Fruit fly (Drosophila melanogaster) whole organism, prepupa: Measurements from ENCODE around the gene hth.

Experiments used
- Blimp-1 ChIP-seq: fragments of 200-800 bp; sonication (Bioruptor generic); optimal IDR thresholded peaks from 3 replicates; lab custom pipeline; 2017; ENCODE audit warnings: missing biosample characterization, missing genetic modification characterization, mild to moderate bottlenecking, moderate library complexity, missing genetic modification reagents
- CG10631 ChIP-seq: fragments of 200-800 bp; sonication (Bioruptor generic); optimal IDR thresholded peaks from 2 replicates; lab custom pipeline; 2016; ENCODE audit warnings: missing biosample characterization, missing genetic modification characterization
- CG11294 ChIP-seq: fragments of 200-800 bp; sonication (Bioruptor generic); IDR thresholded peaks from 2 replicates; pipeline ENCODE4 v1.3.6; 2022; ENCODE audit warnings: missing biosample characterization, missing genetic modification characterization
- CG15336 ChIP-seq: fragments of 200-800 bp; sonication (Bioruptor generic); IDR thresholded peaks from 2 replicates; pipeline ENCODE4 v1.3.6; 2022; ENCODE audit warnings: missing biosample characterization, missing genetic modification characterization
- CG16779 ChIP-seq: fragments of 200-800 bp; sonication (Bioruptor generic); optimal IDR thresholded peaks from 3 replicates; lab custom pipeline; 2017; ENCODE audit warnings: missing biosample characterization, mild to moderate bottlenecking, missing genetic modification characterization
- CG3032 ChIP-seq: fragments of 200-800 bp; optimal IDR thresholded peaks from 2 replicates; lab custom pipeline; 2019; ENCODE audit warnings: missing biosample characterization, mild to moderate bottlenecking, missing genetic modification characterization, moderate library complexity
- CG31627 ChIP-seq: fragments of 200-800 bp; sonication (Bioruptor generic); optimal IDR thresholded peaks from 3 replicates; lab custom pipeline; 2016; ENCODE audit warnings: missing biosample characterization, missing genetic modification characterization
- CG32006 ChIP-seq: fragments of 200-800 bp; sonication (Bioruptor generic); optimal IDR thresholded peaks from 3 replicates; lab custom pipeline; 2017; ENCODE audit warnings: missing biosample characterization, mild to moderate bottlenecking, missing genetic modification characterization
- CG3919 ChIP-seq: fragments of 200-800 bp; sonication (Bioruptor generic); optimal IDR thresholded peaks from 3 replicates; lab custom pipeline; 2016; ENCODE audit warnings: missing biosample characterization, missing genetic modification characterization
- CG4318 ChIP-seq: fragments of 200-800 bp; sonication (Bioruptor generic); optimal IDR thresholded peaks from 3 replicates; lab custom pipeline; 2017; ENCODE audit warnings: missing biosample characterization, mild to moderate bottlenecking, missing genetic modification characterization
- CG6163 ChIP-seq: fragments of 200-800 bp; sonication (Bioruptor generic); IDR thresholded peaks from 3 replicates; pipeline ENCODE4 v1.3.6; 2022; ENCODE audit warnings: missing biosample characterization, missing genetic modification characterization
- CG6276 ChIP-seq: fragments of 200-800 bp; sonication (Bioruptor generic); optimal IDR thresholded peaks from 2 replicates; lab custom pipeline; 2017; ENCODE audit warnings: missing biosample characterization, mild to moderate bottlenecking, missing genetic modification characterization
- CG6808 ChIP-seq: fragments of 200-800 bp; sonication (Bioruptor generic); optimal IDR thresholded peaks from 3 replicates; lab custom pipeline; 2017; ENCODE audit warnings: missing biosample characterization, missing genetic modification characterization, mild to moderate bottlenecking, moderate library complexity, missing genetic modification reagents
- CG6854 ChIP-seq: fragments of 200-800 bp; sonication (Bioruptor generic); optimal IDR thresholded peaks from 2 replicates; lab custom pipeline; 2017; ENCODE audit warnings: missing biosample characterization, mild to moderate bottlenecking, missing genetic modification characterization
- CG8119 ChIP-seq: fragments of 200-800 bp; sonication (Bioruptor generic); IDR thresholded peaks from 3 replicates; pipeline ENCODE4 v1.3.6; 2022; ENCODE audit warnings: missing biosample characterization, missing genetic modification characterization
- CG8319 ChIP-seq: fragments of 200-800 bp; sonication (Bioruptor generic); optimal IDR thresholded peaks from 3 replicates; lab custom pipeline; 2016; ENCODE audit warnings: missing biosample characterization, missing genetic modification characterization
- CG8632 ChIP-seq: fragments of 200-800 bp; sonication (Bioruptor generic); optimal IDR thresholded peaks from 3 replicates; lab custom pipeline; 2016; ENCODE audit warnings: missing biosample characterization, missing genetic modification characterization
- CG9139 ChIP-seq: fragments of 200-800 bp; sonication (Bioruptor generic); optimal IDR thresholded peaks from 3 replicates; lab custom pipeline; 2017; ENCODE audit warnings: missing biosample characterization, mild to moderate bottlenecking, missing genetic modification characterization
- Eip75B ChIP-seq: fragments of 200-800 bp; sonication (Bioruptor generic); optimal IDR thresholded peaks from 3 replicates; lab custom pipeline; 2016; ENCODE audit warnings: missing biosample characterization, missing genetic modification characterization
- Eip93F ChIP-seq: fragments of 200-800 bp; sonication (Bioruptor generic); optimal IDR thresholded peaks from 2 replicates; lab custom pipeline; 2016; ENCODE audit warnings: missing biosample characterization, mild to moderate bottlenecking, missing genetic modification characterization
- Ets21C ChIP-seq: fragments of 200-800 bp; sonication (Bioruptor generic); optimal IDR thresholded peaks from 3 replicates; lab custom pipeline; 2016; ENCODE audit warnings: missing biosample characterization, missing genetic modification characterization
- Ets96B ChIP-seq: fragments of 200-800 bp; optimal IDR thresholded peaks from 2 replicates; lab custom pipeline; 2019; ENCODE audit warnings: missing biosample characterization, mild to moderate bottlenecking, missing genetic modification characterization, moderate library complexity
- Gug ChIP-seq: fragments of 200-800 bp; sonication (Bioruptor generic); IDR thresholded peaks from 2 replicates; pipeline ENCODE4 v1.3.6; 2022; ENCODE audit warnings: missing biosample characterization, missing genetic modification characterization
- Hr38 ChIP-seq: sonication (Bioruptor generic); optimal IDR thresholded peaks from 2 replicates; lab custom pipeline; 2016; ENCODE audit warnings: missing biosample characterization, missing genetic modification characterization
- Hr4 ChIP-seq: fragments of 200-800 bp; sonication (Bioruptor generic); optimal IDR thresholded peaks from 3 replicates; lab custom pipeline; 2016; ENCODE audit warnings: missing biosample characterization, missing genetic modification characterization
- Lpt ChIP-seq: fragments of 200-800 bp; sonication (Bioruptor generic); optimal IDR thresholded peaks from 3 replicates; lab custom pipeline; 2016; ENCODE audit warnings: missing biosample characterization, missing genetic modification characterization
- Met ChIP-seq: fragments of 200-800 bp; sonication (Bioruptor generic); optimal IDR thresholded peaks from 3 replicates; lab custom pipeline; 2016; ENCODE audit warnings: missing biosample characterization, missing genetic modification characterization
- OdsH ChIP-seq: fragments of 200-800 bp; sonication (Bioruptor generic); optimal IDR thresholded peaks from 3 replicates; lab custom pipeline; 2016; ENCODE audit warnings: missing biosample characterization, missing genetic modification characterization
- Sox102F ChIP-seq: fragments of 200-800 bp; sonication (Bioruptor generic); optimal IDR thresholded peaks from 2 replicates; lab custom pipeline; 2016; ENCODE audit warnings: missing biosample characterization, mild to moderate bottlenecking, missing genetic modification characterization
- Sox15 ChIP-seq: fragments of 200-800 bp; sonication (Bioruptor generic); optimal IDR thresholded peaks from 3 replicates; lab custom pipeline; 2016; ENCODE audit warnings: missing biosample characterization, missing genetic modification characterization
- achi ChIP-seq: fragments of 200-800 bp; sonication (Bioruptor generic); optimal IDR thresholded peaks from 3 replicates; lab custom pipeline; 2016; ENCODE audit warnings: missing biosample characterization, missing genetic modification characterization
- acj6 ChIP-seq: fragments of 200-800 bp; sonication (Bioruptor generic); optimal IDR thresholded peaks from 3 replicates; lab custom pipeline; 2016; ENCODE audit warnings: missing biosample characterization, missing genetic modification characterization
- cyc ChIP-seq: fragments of 200-800 bp; sonication (Bioruptor generic); optimal IDR thresholded peaks from 3 replicates; lab custom pipeline; 2016; ENCODE audit warnings: missing biosample characterization, missing genetic modification characterization
- dsx ChIP-seq: fragments of 200-800 bp; optimal IDR thresholded peaks from 3 replicates; lab custom pipeline; 2019; ENCODE audit warnings: missing biosample characterization, mild to moderate bottlenecking, missing genetic modification characterization, moderate library complexity; ENCODE audit not compliant: poor library complexity, severe bottlenecking
- eg ChIP-seq: fragments of 200-800 bp; sonication (Bioruptor generic); IDR thresholded peaks from 3 replicates; pipeline ENCODE4 v1.3.6; 2022; ENCODE audit warnings: missing biosample characterization, missing genetic modification characterization
- esn ChIP-seq: fragments of 200-800 bp; sonication (Bioruptor generic); optimal IDR thresholded peaks from 2 replicates; lab custom pipeline; 2016; ENCODE audit warnings: missing biosample characterization, mild to moderate bottlenecking, missing genetic modification characterization, moderate library complexity
- fd59A ChIP-seq: fragments of 200-800 bp; sonication (Bioruptor generic); optimal IDR thresholded peaks from 2 replicates; lab custom pipeline; 2017; ENCODE audit warnings: missing biosample characterization, mild to moderate bottlenecking, missing genetic modification characterization, missing genetic modification reagents
- fd85E ChIP-seq: fragments of 200-800 bp; sonication (Bioruptor generic); optimal IDR thresholded peaks from 3 replicates; lab custom pipeline; 2016; ENCODE audit warnings: missing biosample characterization, missing genetic modification characterization
- lz ChIP-seq: fragments of 200-800 bp; sonication (Bioruptor generic); optimal IDR thresholded peaks from 3 replicates; lab custom pipeline; 2016; ENCODE audit warnings: missing biosample characterization, missing genetic modification characterization
- net ChIP-seq: fragments of 200-800 bp; sonication (Bioruptor generic); optimal IDR thresholded peaks from 3 replicates; lab custom pipeline; 2016; ENCODE audit warnings: missing biosample characterization, missing genetic modification characterization
- pdm3 ChIP-seq: fragments of 200-800 bp; sonication (Bioruptor generic); optimal IDR thresholded peaks from 3 replicates; lab custom pipeline; 2016; ENCODE audit warnings: missing biosample characterization, missing genetic modification characterization
- salr ChIP-seq, 2 experiments: fragments of 200-800 bp; sonication (Bioruptor generic); optimal IDR thresholded peaks; 3 replicates each; lab custom pipeline; 2016 to 2018; ENCODE audit warnings: missing biosample characterization in 2 of 2, missing genetic modification characterization in 2 of 2, mild to moderate bottlenecking in 1 of 2
- spab ChIP-seq: fragments of 200-800 bp; sonication (Bioruptor generic); optimal IDR thresholded peaks from 2 replicates; lab custom pipeline; 2017; ENCODE audit warnings: missing biosample characterization, mild to moderate bottlenecking, missing genetic modification characterization, missing genetic modification reagents
- ss ChIP-seq, 2 experiments: fragments of 200-800 bp; sonication (Bioruptor generic); optimal IDR thresholded peaks; 2 replicates in 1 of 2; 3 replicates in 1 of 2; lab custom pipeline; 2017 to 2018; ENCODE audit warnings: mild to moderate bottlenecking in 2 of 2, missing biosample characterization in 2 of 2, missing genetic modification characterization in 2 of 2, moderate library complexity in 1 of 2
- svp ChIP-seq: fragments of 200-800 bp; sonication (Bioruptor generic); peaks from one replicate; lab custom pipeline; 2016; ENCODE audit warnings: missing biosample characterization, missing genetic modification characterization
- topi ChIP-seq: fragments of 200-800 bp; sonication (Bioruptor generic); optimal IDR thresholded peaks from 3 replicates; lab custom pipeline; 2016; ENCODE audit warnings: missing biosample characterization, missing genetic modification characterization
- vri ChIP-seq: fragments of 200-800 bp; sonication (Bioruptor generic); optimal IDR thresholded peaks from 3 replicates; lab custom pipeline; 2016; ENCODE audit warnings: missing biosample characterization, mild to moderate bottlenecking, missing genetic modification characterization

hth gene

dm6 chr3R:10533146-10533545, 106.2 kb downstream of the hth start (continued):
- peak; percentile 45 for TF ChIP-seq CG32006 (GFP tag; lab: Kevin White, UChicago)
- TF ChIP-seq eg (GFP tag; lab: Robert Waterston, UW): peak; percentile 41; the same call in 1 of the 3 replicates
- peak; percentile 60 for TF ChIP-seq achi
- TF ChIP-seq topi (GFP tag; lab: Kevin White, UChicago): peak; percentile 47
- TF ChIP-seq lz: peak; percentile 10
- peak; percentile 18 for TF ChIP-seq Hr4 (GFP tag; lab: Kevin White, UChicago)
- no peak for TF ChIP-seq Eip93F
- TF ChIP-seq OdsH (GFP tag; lab: Kevin White, UChicago): no peak
- TF ChIP-seq CG3919 (GFP tag; lab: Kevin White, UChicago): peak; percentile 62
- TF ChIP-seq esn (GFP tag; lab: Kevin White, UChicago): peak; percentile 35
- no peak for TF ChIP-seq CG11294
- peak; percentile 23 for TF ChIP-seq CG4318 (GFP tag; lab: Kevin White, UChicago)
- no peak for TF ChIP-seq CG9139
- TF ChIP-seq Hr38 (GFP tag; lab: Kevin White, UChicago): no peak
- TF ChIP-seq Eip75B: peak; percentile 42
- TF ChIP-seq Ets21C (GFP tag; lab: Kevin White, UChicago): no peak
- TF ChIP-seq Sox15 (GFP tag; lab: Kevin White, UChicago): no peak
- no peak for TF ChIP-seq CG6854 (GFP tag; lab: Kevin White, UChicago)
- TF ChIP-seq pdm3 (GFP tag; lab: Kevin White, UChicago): peak; percentile 38
- TF ChIP-seq CG8119 (GFP tag; lab: Robert Waterston, UW): peak; percentile 61; the same call in 1 of the 3 replicates
- TF ChIP-seq CG6808: peak; percentile 60
- TF ChIP-seq vri: no peak
- TF ChIP-seq Blimp-1 (GFP tag; lab: Kevin White, UChicago): no peak
- peak; percentile 40; the same call in 1 of the 2 replicates for TF ChIP-seq Gug (GFP tag; lab: Robert Waterston, UW)
- TF ChIP-seq svp (GFP tag; lab: Kevin White, UChicago): peak; percentile 58

DNA sequence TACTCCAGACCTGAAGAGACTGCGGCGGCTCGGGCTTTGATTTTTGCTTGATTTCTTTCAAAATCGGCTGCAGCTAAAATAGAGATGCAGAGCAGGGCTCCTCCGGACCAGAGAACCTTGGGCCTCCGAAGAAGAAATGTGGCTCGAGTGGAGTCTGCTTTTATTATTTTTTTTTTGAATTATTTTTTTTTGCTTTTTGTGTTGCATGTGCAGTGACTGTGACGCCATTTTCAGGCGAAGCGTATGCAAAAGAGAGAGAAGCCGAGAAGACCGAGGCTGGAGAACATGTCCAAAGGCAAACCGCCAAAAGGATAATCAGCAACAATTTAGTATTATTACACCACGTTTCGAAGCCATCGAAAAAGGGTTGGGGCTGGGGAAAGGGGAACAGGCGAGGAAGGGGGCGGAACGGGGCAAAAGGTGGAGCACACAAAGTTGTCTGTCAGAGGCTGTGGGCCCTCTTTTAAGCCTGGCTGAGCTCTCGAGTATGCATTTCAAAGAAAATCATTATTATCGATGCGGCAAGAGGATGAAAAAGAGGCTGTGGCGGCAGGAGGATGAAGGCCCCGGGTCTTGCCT, 107.0 kb downstream of the hth start:
- TF ChIP-seq Gug (GFP tag; lab: Robert Waterston, UW) (no peak), Eip93F (no peak), Sox102F (GFP tag; lab: Kevin White, UChicago) (no peak), Ets96B (no peak), fd59A (no peak), Lpt (GFP tag; lab: Kevin White, UChicago) (no peak), CG6163 (GFP tag; lab: Robert Waterston, UW) (peak; percentile 51; the same call in 2 of the 3 replicates), CG3919 (GFP tag; lab: Kevin White, UChicago) (no peak), net (GFP tag; lab: Kevin White, UChicago) (no peak), CG10631 (GFP tag; lab: Kevin White, UChicago) (no peak), CG15336 (GFP tag; lab: Robert Waterston, UW) (no peak), acj6 (GFP tag; lab: Kevin White, UChicago) (no peak), salr (GFP tag; optimal IDR thresholded peaks at IDR 0.05; lab: Kevin White, UChicago) (no peak), Sox15 (GFP tag; lab: Kevin White, UChicago) (no peak), CG3032 (tag; lab: Kevin White, UChicago) (no peak), cyc (no peak), CG8319 (GFP tag; lab: Kevin White, UChicago) (no peak), CG9139 (peak; percentile 37), CG6808 (peak; percentile 47), vri (no peak), CG32006 (GFP tag; lab: Kevin White, UChicago) (no peak), fd85E (GFP tag; lab: Kevin White, UChicago) (no peak), spab (GFP tag; lab: Kevin White, UChicago) (no peak), lz (no peak), ss (GFP tag; optimal IDR thresholded peaks at IDR 0.05; lab: Kevin White, UChicago) (peak; percentile 36 to 58), achi (no peak), CG6276 (GFP tag; lab: Kevin White, UChicago) (no peak), Met (GFP tag; lab: Kevin White, UChicago) (no peak), CG31627 (no peak), CG8632 (GFP tag; lab: Kevin White, UChicago) (no peak), CG11294 (no peak), eg (GFP tag; lab: Robert Waterston, UW) (no peak), Hr38 (GFP tag; lab: Kevin White, UChicago) (no peak), CG16779 (tag; lab: Kevin White, UChicago) (no peak), dsx (peak; percentile 96)
